Worm (Caenorhabditis elegans): ENCODE measurements around the gene Y32F6A.4.

Gene Y32F6A.4

DNA sequence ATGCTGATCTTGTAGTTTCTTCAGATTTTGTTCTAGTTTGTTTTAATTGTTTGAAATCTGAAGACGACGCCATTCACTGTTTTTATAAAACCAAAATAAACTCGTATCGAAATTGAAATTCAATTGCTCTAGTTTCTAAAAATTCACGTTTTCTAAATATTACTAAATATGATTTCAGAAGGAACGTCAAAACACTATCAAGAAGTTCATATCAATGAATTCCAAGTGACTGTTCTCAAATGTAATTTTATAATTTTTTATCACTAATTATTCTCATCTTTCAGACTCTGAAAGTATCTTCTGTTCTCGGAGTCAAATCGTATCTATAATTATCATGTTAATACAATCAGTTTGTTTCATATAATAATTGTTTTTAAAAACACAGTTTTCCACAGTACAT, 6.9 kb upstream of the Y32F6A.4 start, which contains the start of gene snf-10:
TSS of gene snf-10 (minus strand) at position 101 of the 400 bp plus-strand sequence.
- no peak for TF ChIP-seq mdl-1 (tag; optimal IDR thresholded peaks at IDR 0.05)
- no peak for TF ChIP-seq jun-1 (tag; optimal IDR thresholded peaks at IDR 0.05)
- no peak for TF ChIP-seq zag-1 (tag; optimal IDR thresholded peaks at IDR 0.05)
- TF ChIP-seq ceh-28 (tag; optimal IDR thresholded peaks at IDR 0.05): no peak
- TF ChIP-seq pha-4 (tag; optimal IDR thresholded peaks at IDR 0.05): no peak
- TF ChIP-seq ceh-16 (tag; optimal IDR thresholded peaks at IDR 0.05): no peak
- no peak for TF ChIP-seq lin-39 (tag; optimal IDR thresholded peaks at IDR 0.05)
- no peak for TF ChIP-seq nhr-76 (tag; optimal IDR thresholded peaks at IDR 0.05)
- TF ChIP-seq nhr-67 (tag; optimal IDR thresholded peaks at IDR 0.05): no peak
- TF ChIP-seq ZK546.5 (tag; optimal IDR thresholded peaks at IDR 0.05): no peak
- no peak for TF ChIP-seq ztf-4 (tag; optimal IDR thresholded peaks at IDR 0.05)

DNA sequence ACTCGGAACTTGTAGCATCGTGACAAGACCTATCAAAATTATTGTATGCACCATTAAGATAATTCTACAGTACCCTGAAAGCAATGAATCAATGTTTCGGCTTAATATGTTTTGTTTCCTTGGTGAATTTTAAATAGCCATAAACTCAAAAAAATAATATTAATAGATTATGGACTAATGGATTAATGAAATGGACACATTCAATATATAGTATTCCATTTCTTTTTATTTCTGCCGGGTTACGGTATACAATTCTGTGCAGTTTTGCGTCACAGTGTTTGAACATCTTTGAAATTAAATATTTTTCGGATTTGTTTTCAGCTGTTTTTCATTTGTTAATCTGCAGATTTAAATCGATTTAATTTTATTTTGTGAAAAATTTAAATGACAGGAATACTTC, 2.7 kb upstream of the Y32F6A.4 start, which contains the start of gene set-22:
TSS of gene set-22 (plus strand) at position 301 of the 400 bp plus-strand sequence.
- TF ChIP-seq ceh-28 (tag; optimal IDR thresholded peaks at IDR 0.05): no peak
- TF ChIP-seq hmg-11 (tag; optimal IDR thresholded peaks at IDR 0.05): no peak
- no peak for TF ChIP-seq nhr-11 (tag; optimal IDR thresholded peaks at IDR 0.05)
- TF ChIP-seq nhr-43 (tag; optimal IDR thresholded peaks at IDR 0.05; ENCODE audit: poor library complexity, severe bottlenecking): no peak
- TF ChIP-seq snpc-4 (tag; optimal IDR thresholded peaks at IDR 0.05): no peak

DNA sequence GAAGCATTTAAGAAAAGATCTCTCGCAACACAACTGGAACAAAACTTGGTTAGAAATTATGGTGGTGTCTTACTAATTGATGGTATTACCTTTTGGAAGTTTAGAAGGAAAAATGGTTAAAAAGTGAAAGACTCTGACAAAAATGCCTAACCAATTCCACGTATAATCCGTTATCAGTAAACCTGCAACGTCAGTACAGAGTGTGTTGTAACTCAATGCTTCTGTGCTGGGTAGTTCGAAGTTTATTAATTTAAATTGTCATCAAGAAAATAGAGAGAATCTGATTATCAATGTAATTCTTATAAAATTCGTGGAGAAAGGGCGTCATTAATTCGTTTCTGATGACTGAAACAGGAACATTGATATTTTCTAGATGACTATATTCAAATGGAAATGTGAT, 1.3 kb upstream of the Y32F6A.4 start:
- TF ChIP-seq pha-4 (tag; optimal IDR thresholded peaks at IDR 0.05) (no peak), unc-39 (tag; optimal IDR thresholded peaks at IDR 0.05) (no peak), hmg-11 (tag; optimal IDR thresholded peaks at IDR 0.05) (no peak), elt-2 (tag; optimal IDR thresholded peaks at IDR 0.05) (peak; percentile 57), nhr-23 (tag; optimal IDR thresholded peaks at IDR 0.05) (no peak), pqm-1 (tag; optimal IDR thresholded peaks at IDR 0.05) (peak; percentile 50), nhr-28 (tag; optimal IDR thresholded peaks at IDR 0.05) (no peak), ceh-28 (tag; optimal IDR thresholded peaks at IDR 0.05) (no peak), lin-39 (tag; optimal IDR thresholded peaks at IDR 0.05) (no peak)

DNA sequence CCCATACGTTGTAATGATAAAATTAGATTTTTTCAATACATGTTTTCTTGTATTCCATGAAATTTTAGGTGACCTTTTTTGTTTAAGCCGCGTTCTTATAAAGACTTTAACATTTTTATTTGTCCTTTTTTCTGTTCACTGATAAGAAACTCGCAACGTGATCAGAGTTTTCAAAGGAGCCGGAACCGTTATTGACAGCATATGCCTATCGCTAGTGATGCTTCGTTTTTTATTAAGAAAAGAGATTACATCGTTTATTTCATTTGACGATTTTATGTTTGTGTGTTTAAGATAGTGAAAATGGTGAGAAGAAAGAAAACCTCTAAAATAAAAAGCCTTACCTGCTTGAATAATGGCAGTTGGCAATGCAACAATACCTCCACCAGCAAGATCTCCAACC, 1.3 kb downstream of the Y32F6A.4 start:
- TF ChIP-seq zag-1 (tag; optimal IDR thresholded peaks at IDR 0.05) (no peak), lin-15B (tag; optimal IDR thresholded peaks at IDR 0.05) (no peak), jun-1 (tag; optimal IDR thresholded peaks at IDR 0.05) (peak; percentile 54), pqm-1 (tag; optimal IDR thresholded peaks at IDR 0.05) (peak; percentile 79), nhr-76 (tag; optimal IDR thresholded peaks at IDR 0.05) (no peak), pha-4 (tag; optimal IDR thresholded peaks at IDR 0.05) (peak; percentile 53), aly-2 (tag; optimal IDR thresholded peaks at IDR 0.05) (no peak), lin-39 (tag; optimal IDR thresholded peaks at IDR 0.05) (no peak), elt-2 (tag; optimal IDR thresholded peaks at IDR 0.05) (peak; percentile 96), elt-1 (tag; optimal IDR thresholded peaks at IDR 0.05) (no peak), unc-62 (GFP tag; optimal IDR thresholded peaks at IDR 0.05) (no peak), fos-1 (tag; optimal IDR thresholded peaks at IDR 0.05) (no peak), hmg-11 (tag; optimal IDR thresholded peaks at IDR 0.05) (no peak), nhr-12 (tag; optimal IDR thresholded peaks at IDR 0.05) (no peak)

DNA sequence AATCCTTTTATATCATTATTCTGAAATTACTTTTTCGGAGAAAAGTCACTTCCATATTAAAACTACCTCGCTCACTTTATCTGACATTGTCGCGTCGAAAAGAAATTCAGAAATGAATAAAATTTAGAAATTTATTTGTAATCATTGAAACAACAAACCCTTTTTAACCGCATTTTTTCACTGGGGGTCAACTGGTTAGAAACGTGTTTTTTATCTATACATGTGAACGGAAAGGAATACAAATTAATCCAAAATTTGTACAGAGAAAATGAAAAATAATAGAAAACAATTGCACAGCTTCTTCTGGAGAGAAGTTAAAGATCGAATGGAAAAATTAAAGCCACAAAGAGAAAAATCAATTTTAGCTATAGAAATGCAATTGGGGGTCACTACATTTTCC, 5.3 kb downstream of the Y32F6A.4 start, which contains the start of gene tag-314:
TSS of gene tag-314 (minus strand) at position 101 of the 400 bp plus-strand sequence.
- TF ChIP-seq jun-1 (tag; optimal IDR thresholded peaks at IDR 0.05) (no peak), nhr-237 (tag; optimal IDR thresholded peaks at IDR 0.05) (no peak), egl-5 (tag; optimal IDR thresholded peaks at IDR 0.05) (no peak), elt-1 (tag; optimal IDR thresholded peaks at IDR 0.05) (no peak), lin-39 (tag; optimal IDR thresholded peaks at IDR 0.05) (no peak), lin-15B (tag; optimal IDR thresholded peaks at IDR 0.05) (no peak), ama-1 (optimal IDR thresholded peaks at IDR 0.05) (no peak), ceh-28 (tag; optimal IDR thresholded peaks at IDR 0.05) (no peak), nhr-77 (tag; optimal IDR thresholded peaks at IDR 0.05) (no peak)

DNA sequence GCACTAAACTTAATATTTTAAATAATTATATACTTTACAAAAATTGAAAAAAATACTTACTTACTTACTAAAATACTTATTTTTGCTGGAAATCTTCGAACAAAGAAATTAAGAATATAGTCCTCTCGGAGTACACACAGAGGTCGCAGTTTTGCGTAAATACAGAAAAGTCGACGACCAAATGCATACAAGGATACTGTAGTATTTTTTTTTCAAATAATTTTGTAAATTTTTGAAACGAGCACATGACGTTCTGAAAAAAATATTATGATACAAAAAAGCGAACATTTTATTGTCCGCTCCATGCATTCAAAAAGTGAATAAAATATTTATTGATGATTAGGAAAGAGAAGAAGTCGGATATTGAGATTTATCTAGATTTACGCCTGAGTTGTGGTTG, 7.6 kb downstream of the Y32F6A.4 start, which contains the start of gene apc-10:
TSS of gene apc-10 (minus strand) at position 101 of the 400 bp plus-strand sequence.
- TF ChIP-seq unc-39 (tag; optimal IDR thresholded peaks at IDR 0.05): no peak
- TF ChIP-seq elt-2 (tag; optimal IDR thresholded peaks at IDR 0.05): no peak
- no peak for TF ChIP-seq ama-1 (optimal IDR thresholded peaks at IDR 0.05)
- no peak for TF ChIP-seq ztf-11 (tag; optimal IDR thresholded peaks at IDR 0.05)
- TF ChIP-seq unc-62 (GFP tag; optimal IDR thresholded peaks at IDR 0.05): no peak
- no peak for TF ChIP-seq lsy-12 (tag; optimal IDR thresholded peaks at IDR 0.05)
- no peak for TF ChIP-seq fkh-10 (GFP tag; optimal IDR thresholded peaks at IDR 0.05)
- no peak for TF ChIP-seq R02D3.7 (tag; optimal IDR thresholded peaks at IDR 0.05)
- no peak for TF ChIP-seq nhr-28 (tag; optimal IDR thresholded peaks at IDR 0.05)
- TF ChIP-seq ceh-16 (tag; optimal IDR thresholded peaks at IDR 0.05): no peak

Measured in whole organism, L3 larva.